Worm (Caenorhabditis elegans) whole organism, late embryonic: ENCODE measurements around the gene inf-1.

Experiments used
- ceh-31 ChIP-seq: sonication (generic microtip); optimal IDR thresholded peaks from 2 replicates; lab custom pipeline; 2016; ENCODE audit warnings: missing genetic modification characterization, missing compliant biosample characterization
- fkh-10 ChIP-seq: fragments of 150-350 bp; optimal IDR thresholded peaks from 2 replicates; lab custom pipeline; 2014; ENCODE audit warnings: missing biosample characterization, missing genetic modification reagents, missing genetic modification characterization
- pqm-1 ChIP-seq: sonication (generic microtip); optimal IDR thresholded peaks from 2 replicates; lab custom pipeline; 2016; ENCODE audit warnings: missing genetic modification characterization, missing compliant biosample characterization

DNA sequence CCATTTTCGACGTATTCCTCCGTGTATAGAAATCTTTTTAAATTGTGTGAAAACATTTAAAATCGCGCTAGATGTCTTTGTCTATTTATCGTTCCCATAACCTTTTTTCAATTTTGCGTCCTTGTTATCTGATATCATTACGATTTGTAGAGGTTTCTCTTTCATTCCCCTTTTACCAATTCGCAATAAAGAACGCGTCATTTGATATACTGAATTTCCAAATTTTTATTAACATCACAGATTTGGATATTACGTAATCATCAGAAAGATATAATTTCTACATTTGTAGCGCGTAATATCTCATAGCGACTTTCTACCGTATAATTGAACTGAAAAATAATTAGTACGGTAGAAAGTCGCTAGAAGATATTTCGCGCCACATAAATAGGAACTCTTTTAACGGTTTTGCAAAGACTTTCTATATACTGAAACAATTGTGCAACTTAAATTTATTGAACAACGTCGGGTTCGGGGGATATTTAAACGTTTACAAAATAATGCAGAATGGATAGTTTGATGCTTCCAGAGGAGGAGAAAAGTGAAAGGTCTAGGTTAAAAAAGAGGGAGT is 28.8 kb downstream of the inf-1 start:
- TF ChIP-seq ceh-31 (tag; lab: Kevin White, UChicago) (no peak), fkh-10 (GFP tag; lab: Kevin White, UChicago) (no peak), pqm-1 (tag; lab: Kevin White, UChicago) (no peak)
